Worm (Caenorhabditis elegans): ENCODE data around the gene M163.9.

- TF ChIP-seq nhr-12 (tag; optimal IDR thresholded peaks at IDR 0.05) (no peak), elt-3 (tag; optimal IDR thresholded peaks at IDR 0.05) (no peak), nhr-76 (tag; optimal IDR thresholded peaks at IDR 0.05) (no peak), ztf-11 (tag; optimal IDR thresholded peaks at IDR 0.05) (no peak), unc-120 (tag; optimal IDR thresholded peaks at IDR 0.05; ENCODE audit: poor library complexity, severe bottlenecking) (no peak), blmp-1 (tag; optimal IDR thresholded peaks at IDR 0.05) (no peak), lin-13 (tag; optimal IDR thresholded peaks at IDR 0.05) (no peak), unc-39 (tag; optimal IDR thresholded peaks at IDR 0.05) (no peak)
Measured at ce11 chrX:14507992-14508391, 38.6 kb downstream of the M163.9 start.
